Fruit fly (Drosophila melanogaster) whole organism, wandering third instar larva: Measurements from ENCODE around the gene Neu2.

ENCODE experiments used
- Dfd ChIP-seq: fragments of >200 bp; optimal IDR thresholded peaks from 2 replicates; lab custom pipeline; 2017; ENCODE audit warnings: missing biosample characterization, missing genetic modification characterization
- OdsH ChIP-seq: fragments of 200-800 bp; sonication (Bioruptor generic); optimal IDR thresholded peaks from 2 replicates; lab custom pipeline; 2016; ENCODE audit warnings: missing biosample characterization, mild to moderate bottlenecking, missing genetic modification characterization
- brk ChIP-seq: fragments of 200-800 bp; sonication (Bioruptor generic); optimal IDR thresholded peaks from 2 replicates; lab custom pipeline; 2016; ENCODE audit warnings: missing biosample characterization, mild to moderate bottlenecking, missing genetic modification characterization
- dsf ChIP-seq: sonication (Bioruptor generic); optimal IDR thresholded peaks from 2 replicates; lab custom pipeline; 2016; ENCODE audit warnings: missing biosample characterization, missing genetic modification characterization, borderline replicate concordance

dm6 chr3L:21492723-21493316, 2.4 kb upstream of the Neu2 start, which contains the start of the genes CG7202 and CG7519:
- TF ChIP-seq dsf (GFP tag; lab: Kevin White, UChicago) (no peak), brk (no peak), Dfd (GFP tag; lab: Kevin White, UChicago) (no peak), OdsH (GFP tag; lab: Kevin White, UChicago) (no peak)
